Worm (Caenorhabditis elegans) whole organism, late embryonic: Measurements from ENCODE around the gene F35G2.3.

Source experiments
- C08G9.2 ChIP-seq: sonication (generic microtip); optimal IDR thresholded peaks from 2 replicates; lab custom pipeline; 2016; ENCODE audit warnings: mild to moderate bottlenecking, missing genetic modification characterization, moderate library complexity, missing compliant biosample characterization
- F13H6.1 ChIP-seq: sonication (generic microtip); optimal IDR thresholded peaks from 2 replicates; lab custom pipeline; 2016; ENCODE audit warnings: missing genetic modification characterization, missing compliant biosample characterization
- T23F11.4 ChIP-seq: fragments of 200-800 bp; sonication (Bioruptor generic); optimal IDR thresholded peaks from 2 replicates; lab custom pipeline; 2018; ENCODE audit warnings: mild to moderate bottlenecking, missing genetic modification characterization, missing compliant biosample characterization
- Y22D7AL.16 ChIP-seq: sonication (generic microtip); optimal IDR thresholded peaks from 2 replicates; lab custom pipeline; 2016; ENCODE audit warnings: missing genetic modification characterization, missing compliant biosample characterization
- ceh-14 ChIP-seq: sonication (generic microtip); optimal IDR thresholded peaks from 2 replicates; lab custom pipeline; 2016; ENCODE audit warnings: missing genotype, missing genetic modification characterization, missing compliant biosample characterization
- ceh-18 ChIP-seq: sonication (generic microtip); optimal IDR thresholded peaks from 2 replicates; lab custom pipeline; 2016; ENCODE audit warnings: missing genetic modification characterization, missing compliant biosample characterization
- ceh-19 ChIP-seq: fragments of 200-800 bp; sonication (Bioruptor generic); optimal IDR thresholded peaks from 2 replicates; lab custom pipeline; 2018; ENCODE audit warnings: mild to moderate bottlenecking, missing genetic modification characterization, missing compliant biosample characterization
- ceh-2 ChIP-seq: sonication (generic microtip); optimal IDR thresholded peaks from 2 replicates; lab custom pipeline; 2016; ENCODE audit warnings: missing genotype, missing genetic modification characterization, missing compliant biosample characterization
- ceh-22 ChIP-seq: sonication (generic microtip); optimal IDR thresholded peaks from 2 replicates; lab custom pipeline; 2017; ENCODE audit warnings: missing biosample characterization, missing genetic modification characterization
- ceh-48 ChIP-seq: sonication (generic microtip); optimal IDR thresholded peaks from 2 replicates; lab custom pipeline; 2016; ENCODE audit warnings: missing genetic modification characterization, inconsistent platforms, missing compliant biosample characterization
- ceh-6 ChIP-seq: fragments of 200-800 bp; sonication (Bioruptor generic); optimal IDR thresholded peaks from 2 replicates; lab custom pipeline; 2018; ENCODE audit warnings: mild to moderate bottlenecking, missing genetic modification characterization, missing compliant biosample characterization
- dmd-4 ChIP-seq: sonication (generic microtip); optimal IDR thresholded peaks from 2 replicates; lab custom pipeline; 2016; ENCODE audit warnings: borderline replicate concordance, missing genetic modification characterization, missing compliant biosample characterization
- dve-1 ChIP-seq: sonication (generic microtip); optimal IDR thresholded peaks from 2 replicates; lab custom pipeline; 2017; ENCODE audit warnings: antibody characterized with exemption, mild to moderate bottlenecking, missing genetic modification characterization, missing compliant biosample characterization
- elt-2 ChIP-seq: sonication (generic microtip); optimal IDR thresholded peaks from 2 replicates; lab custom pipeline; 2016; ENCODE audit warnings: missing genetic modification reagents, missing genetic modification characterization, missing compliant biosample characterization
- elt-4 ChIP-seq: sonication (generic microtip); optimal IDR thresholded peaks from 2 replicates; lab custom pipeline; 2016; ENCODE audit warnings: missing genetic modification characterization, missing compliant biosample characterization
- ets-4 ChIP-seq: sonication (generic microtip); optimal IDR thresholded peaks from 2 replicates; lab custom pipeline; 2016; ENCODE audit warnings: missing genetic modification characterization, missing compliant biosample characterization
- fax-1 ChIP-seq: sonication (generic microtip); optimal IDR thresholded peaks from 2 replicates; lab custom pipeline; 2016; ENCODE audit warnings: missing genotype, missing genetic modification characterization, missing compliant biosample characterization
- gmeb-2 ChIP-seq: sonication (generic microtip); optimal IDR thresholded peaks from 2 replicates; lab custom pipeline; 2016; ENCODE audit warnings: missing genetic modification characterization, inconsistent platforms, missing compliant biosample characterization
- hlh-8 ChIP-seq: sonication (generic microtip); optimal IDR thresholded peaks from 2 replicates; lab custom pipeline; 2016; ENCODE audit warnings: missing genotype, missing genetic modification characterization, missing compliant biosample characterization
- lim-6 ChIP-seq: sonication (generic microtip); optimal IDR thresholded peaks from 2 replicates; lab custom pipeline; 2016; ENCODE audit warnings: missing genetic modification characterization, missing compliant biosample characterization
- madf-2 ChIP-seq: sonication (generic microtip); optimal IDR thresholded peaks from 2 replicates; lab custom pipeline; 2017; ENCODE audit warnings: missing genetic modification characterization, missing compliant biosample characterization
- nfya-1 ChIP-seq: sonication (generic microtip); optimal IDR thresholded peaks from 2 replicates; lab custom pipeline; 2017; ENCODE audit warnings: missing genetic modification characterization, mild to moderate bottlenecking, missing compliant biosample characterization, antibody characterized with exemption, moderate library complexity
- pag-3 ChIP-seq: sonication (generic microtip); optimal IDR thresholded peaks from 2 replicates; lab custom pipeline; 2016; ENCODE audit warnings: missing compliant biosample characterization, missing genetic modification characterization, borderline replicate concordance
- pha-4 ChIP-seq: fragments of 150-350 bp; optimal IDR thresholded peaks from 2 replicates; lab custom pipeline; 2018; ENCODE audit warnings: missing biosample characterization, missing genetic modification reagents, missing genetic modification characterization
- pqm-1 ChIP-seq: sonication (generic microtip); optimal IDR thresholded peaks from 2 replicates; lab custom pipeline; 2016; ENCODE audit warnings: missing genetic modification characterization, missing compliant biosample characterization
- pros-1 ChIP-seq: fragments of 150-350 bp; optimal IDR thresholded peaks from 2 replicates; lab custom pipeline; 2014; ENCODE audit warnings: missing biosample characterization, missing genetic modification reagents, missing genetic modification characterization
- ref-2 ChIP-seq: sonication (generic microtip); optimal IDR thresholded peaks from 2 replicates; lab custom pipeline; 2016; ENCODE audit warnings: missing genetic modification characterization, missing compliant biosample characterization
- rnt-1 ChIP-seq: sonication (generic microtip); optimal IDR thresholded peaks from 2 replicates; lab custom pipeline; 2016; ENCODE audit warnings: missing genetic modification characterization, missing compliant biosample characterization
- sdc-2 ChIP-seq: sonication (generic microtip); optimal IDR thresholded peaks from 2 replicates; lab custom pipeline; 2016; ENCODE audit warnings: missing genotype, missing genetic modification characterization, missing compliant biosample characterization
- sox-4 ChIP-seq: sonication (generic microtip); optimal IDR thresholded peaks from 2 replicates; lab custom pipeline; 2017; ENCODE audit warnings: mild to moderate bottlenecking, missing genetic modification characterization, inconsistent platforms, missing compliant biosample characterization
- syd-9 ChIP-seq: sonication (generic microtip); optimal IDR thresholded peaks from 2 replicates; lab custom pipeline; 2016; ENCODE audit warnings: mild to moderate bottlenecking, missing genetic modification characterization, moderate library complexity, missing compliant biosample characterization
- tbx-7 ChIP-seq: sonication (generic microtip); optimal IDR thresholded peaks from 2 replicates; lab custom pipeline; 2016; ENCODE audit warnings: missing genotype, missing genetic modification characterization, missing compliant biosample characterization
- zip-5 ChIP-seq: sonication (generic microtip); optimal IDR thresholded peaks from 2 replicates; lab custom pipeline; 2016; ENCODE audit warnings: missing genetic modification characterization, missing compliant biosample characterization
- ztf-16 ChIP-seq: sonication (generic microtip); optimal IDR thresholded peaks from 2 replicates; lab custom pipeline; 2017; ENCODE audit warnings: missing genetic modification characterization, missing compliant biosample characterization

Gene F35G2.3

ce11 chrIV:12202949-12203348, 6.5 kb upstream of the F35G2.3 start, which contains the start of gene F35G2.1:
Gene F35G2.1, plus strand, starts transcription at chrIV:12203249.
- TF ChIP-seq ets-4 (tag; lab: Kevin White, UChicago) (no peak), T23F11.4 (GFP tag; lab: Kevin White, UChicago) (no peak), ceh-48 (tag; lab: Kevin White, UChicago) (no peak), sox-4 (tag; lab: Kevin White, UChicago) (no peak), hlh-8 (tag; lab: Kevin White, UChicago) (no peak), ceh-22 (tag; lab: Kevin White, UChicago) (no peak), ref-2 (tag; lab: Kevin White, UChicago) (no peak), syd-9 (tag; lab: Kevin White, UChicago) (no peak), ztf-16 (tag; lab: Kevin White, UChicago) (no peak), madf-2 (tag; lab: Kevin White, UChicago) (no peak), fax-1 (tag; lab: Kevin White, UChicago) (no peak), nfya-1 (tag; lab: Kevin White, UChicago) (no peak), ceh-6 (GFP tag; lab: Kevin White, UChicago) (no peak)

DNA sequence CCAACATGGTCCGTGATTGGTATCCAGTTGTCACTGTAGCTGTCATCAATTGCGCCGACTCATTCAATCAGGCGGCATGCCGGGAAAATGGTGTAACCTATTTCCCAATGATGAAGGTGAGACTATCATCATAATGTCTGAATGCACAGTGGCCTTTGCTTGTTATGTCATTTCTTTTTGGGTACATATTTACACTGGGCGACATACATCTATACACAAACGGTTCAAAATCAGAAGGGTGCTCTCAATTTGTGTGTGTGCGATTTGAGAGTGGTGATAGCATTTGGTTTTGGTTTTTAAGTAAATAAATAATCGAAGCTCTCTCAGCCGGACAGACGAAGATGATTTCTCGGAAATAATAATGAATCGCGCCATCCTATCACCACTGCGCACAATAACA, 5.5 kb upstream of the F35G2.3 start:
- no peak for TF ChIP-seq rnt-1
- no peak for TF ChIP-seq tbx-7 (tag; lab: Kevin White, UChicago)
- TF ChIP-seq pros-1 (tag; lab: Kevin White, UChicago), result no peak
- no peak for TF ChIP-seq ceh-19 (GFP tag; lab: Kevin White, UChicago)
- no peak for TF ChIP-seq sox-4 (tag; lab: Kevin White, UChicago)
- no peak for TF ChIP-seq zip-5 (tag; lab: Kevin White, UChicago)

- TF ChIP-seq C08G9.2 (tag; lab: Kevin White, UChicago) (no peak), sdc-2 (tag; lab: Kevin White, UChicago) (no peak)
- TF ChIP-seq, all 69 proteins: peak for 0
These were observed 2.0 kb upstream of the F35G2.3 start for ce11 chrIV:12207454-12207853.

- TF ChIP-seq lim-6 (tag; lab: Kevin White, UChicago) (no peak), Y22D7AL.16 (tag; lab: Kevin White, UChicago) (no peak)
These were observed 1.6 kb upstream of the F35G2.3 start for ce11 chrIV:12207873-12208272.

DNA sequence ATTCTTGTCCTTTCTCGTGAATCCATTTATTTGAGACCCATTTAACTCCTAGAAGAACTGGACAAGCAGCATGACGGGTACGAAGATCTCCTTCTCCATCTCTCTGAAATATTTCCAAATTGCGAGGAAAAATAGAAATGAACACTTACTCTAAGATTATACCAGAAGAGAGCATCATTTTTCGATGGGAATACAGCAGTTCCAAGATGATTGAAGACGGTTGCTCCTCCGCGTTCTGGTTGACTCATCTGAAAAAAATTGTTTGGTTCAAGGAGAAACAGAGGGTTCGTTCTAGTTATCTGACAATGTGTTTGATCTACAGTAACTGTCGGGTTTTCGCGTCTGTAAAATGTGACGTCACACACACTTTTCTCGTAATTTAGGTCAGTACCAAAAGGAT, 1.9 kb downstream of the F35G2.3 start:
- TF ChIP-seq T23F11.4 (GFP tag; lab: Kevin White, UChicago) (no peak), pag-3 (no peak), ceh-14 (no peak), dmd-4 (tag; lab: Kevin White, UChicago) (no peak), dve-1 (tag; lab: Kevin White, UChicago) (no peak), F13H6.1 (tag; lab: Kevin White, UChicago) (no peak), ref-2 (tag; lab: Kevin White, UChicago) (no peak), Y22D7AL.16 (tag; lab: Kevin White, UChicago) (no peak), ceh-2 (tag; lab: Kevin White, UChicago) (no peak), hlh-8 (tag; lab: Kevin White, UChicago) (no peak), ets-4 (tag; lab: Kevin White, UChicago) (no peak), pqm-1 (tag; lab: Kevin White, UChicago) (no peak), rnt-1 (no peak), elt-2 (no peak), pha-4 (tag; lab: Kevin White, UChicago) (no peak), gmeb-2 (no peak), tbx-7 (tag; lab: Kevin White, UChicago) (no peak), ceh-18 (tag; lab: Kevin White, UChicago) (no peak), elt-4 (no peak)
